Worm (Caenorhabditis elegans) whole organism, mixed stage, embryonic: ENCODE results near the gene F28C6.8.

Source experiments
- M03D4.4 ChIP-seq: sonication (generic microtip); optimal IDR thresholded peaks from 2 replicates; lab custom pipeline; 2017; ENCODE audit warnings: mild to moderate bottlenecking, missing genetic modification characterization, missing compliant biosample characterization
- ceh-39 ChIP-seq: fragments of 150-350 bp; optimal IDR thresholded peaks from 2 replicates; lab custom pipeline; 2014; ENCODE audit warnings: missing biosample characterization, missing genetic modification characterization
- ces-1 ChIP-seq: fragments of 150-350 bp; optimal IDR thresholded peaks from 2 replicates; lab custom pipeline; 2014; ENCODE audit warnings: missing biosample characterization, missing genetic modification reagents, missing genetic modification characterization
- hlh-1 ChIP-seq: fragments of 150-350 bp; optimal IDR thresholded peaks from 2 replicates; lab custom pipeline; 2014; ENCODE audit warnings: missing biosample characterization, missing genetic modification reagents, missing genetic modification characterization
- nhr-237 ChIP-seq: fragments of 150-350 bp; optimal IDR thresholded peaks from 2 replicates; lab custom pipeline; 2014; ENCODE audit warnings: missing biosample characterization, missing genetic modification characterization

Gene F28C6.8

DNA sequence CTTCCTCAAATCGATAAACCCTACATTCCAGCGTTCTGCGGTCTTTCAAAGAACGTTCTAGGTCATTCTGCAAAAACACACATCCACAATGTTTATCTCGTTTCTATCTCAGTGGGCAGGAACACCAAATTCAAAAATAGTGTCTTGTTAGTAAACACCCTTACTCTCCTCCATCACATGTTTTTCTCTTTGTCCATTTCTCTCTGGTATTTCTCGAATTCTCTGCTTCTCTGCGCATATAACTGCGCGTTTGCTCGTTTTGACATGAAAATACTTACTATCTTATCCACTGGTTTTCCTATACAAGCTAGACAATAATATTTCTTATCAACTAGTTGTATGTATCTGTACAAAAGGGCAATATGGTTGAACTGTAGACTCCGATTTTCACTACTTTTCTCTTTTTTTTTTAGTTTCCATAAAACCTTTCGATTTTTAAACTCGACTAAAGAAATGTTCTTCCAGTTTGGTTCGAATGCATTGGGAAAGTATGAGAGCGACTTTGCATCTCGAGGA lies 44.1 kb downstream of the F28C6.8 start, which contains the start of gene pyr-1:
Gene pyr-1 (plus strand): TSS at position 466 of the 516 bp plus-strand sequence.
- no peak for TF ChIP-seq nhr-237 (tag; lab: Kevin White, UChicago)
- TF ChIP-seq ces-1 (GFP tag; lab: Kevin White, UChicago), result no peak
- no peak for TF ChIP-seq M03D4.4 (tag; lab: Kevin White, UChicago)
- TF ChIP-seq hlh-1 (tag; lab: Kevin White, UChicago), result no peak
- no peak for TF ChIP-seq ceh-39 (tag; lab: Kevin White, UChicago)
